Fruit fly (Drosophila melanogaster): ENCODE data around the gene hop.
A peak's percentile ranks its signal among the peaks of the same experiment; 100 is the strongest.

hop gene

dm6 chrX:11382588-11382987 is 14.7 kb upstream of the hop start:
- TF ChIP-seq Myc (optimal IDR thresholded peaks at IDR 0.05), result no peak
- no peak for TF ChIP-seq rgr (GFP tag; optimal IDR thresholded peaks at IDR 0.05)
- no peak for TF ChIP-seq Dfd (GFP tag; optimal IDR thresholded peaks at IDR 0.05)
- TF ChIP-seq N (GFP tag; optimal IDR thresholded peaks at IDR 0.05), result no peak
- no peak for TF ChIP-seq foxo (GFP tag; optimal IDR thresholded peaks at IDR 0.05)
- no peak for TF ChIP-seq Sp1 (GFP tag; optimal IDR thresholded peaks at IDR 0.05)
- TF ChIP-seq CG9705 (GFP tag; optimal IDR thresholded peaks at IDR 0.05), result no peak
- no peak for TF ChIP-seq brk (GFP tag; optimal IDR thresholded peaks at IDR 0.05)
- TF ChIP-seq h (GFP tag; optimal IDR thresholded peaks at IDR 0.05), result no peak
- no peak for TF ChIP-seq lola (GFP tag; optimal IDR thresholded peaks at IDR 0.05)
- no peak for TF ChIP-seq pan (optimal IDR thresholded peaks at IDR 0.05)
- no peak for TF ChIP-seq Vsx2 (GFP tag; optimal IDR thresholded peaks at IDR 0.05; ENCODE audit: partially characterized antibody)
- no peak for TF ChIP-seq CG32264 (GFP tag; optimal IDR thresholded peaks at IDR 0.05)
- no peak for TF ChIP-seq tai (GFP tag; optimal IDR thresholded peaks at IDR 0.05)
- TF ChIP-seq OdsH (GFP tag; optimal IDR thresholded peaks at IDR 0.05), result no peak
- TF ChIP-seq Abd-B (GFP tag; optimal IDR thresholded peaks at IDR 0.05), result no peak
- TF ChIP-seq Hr78 (GFP tag; optimal IDR thresholded peaks at IDR 0.05), result no peak

- TF ChIP-seq Hr78 (GFP tag; optimal IDR thresholded peaks at IDR 0.05), result no peak
- no peak for TF ChIP-seq jim (GFP tag; optimal IDR thresholded peaks at IDR 0.05)
- no peak for TF ChIP-seq Sp1 (GFP tag; optimal IDR thresholded peaks at IDR 0.05)
- TF ChIP-seq CG9705 (GFP tag; optimal IDR thresholded peaks at IDR 0.05), result no peak
These were observed 11.8 kb upstream of the hop start for dm6 chrX:11379747-11380146.

dm6 chrX:11379139-11379538 is 11.2 kb upstream of the hop start:
- TF ChIP-seq dsf (GFP tag; optimal IDR thresholded peaks at IDR 0.05; ENCODE audit: borderline replicate concordance) (no peak), fru (GFP tag; optimal IDR thresholded peaks at IDR 0.05) (peak; percentile 3), foxo (GFP tag; optimal IDR thresholded peaks at IDR 0.05) (peak in 1 of 2 experiments; percentile 16), HLH106 (tag; optimal IDR thresholded peaks at IDR 0.05) (peak; percentile 26), CG32264 (GFP tag; optimal IDR thresholded peaks at IDR 0.05) (no peak), GATAd (GFP tag; optimal IDR thresholded peaks at IDR 0.05) (no peak), dmrt93B (GFP tag; optimal IDR thresholded peaks at IDR 0.05) (no peak), psq (GFP tag; optimal IDR thresholded peaks at IDR 0.05) (no peak), Sp1 (GFP tag; optimal IDR thresholded peaks at IDR 0.05) (peak; percentile 17), sv (GFP tag; optimal IDR thresholded peaks at IDR 0.05) (no peak), rgr (GFP tag; optimal IDR thresholded peaks at IDR 0.05) (no peak), Jra (GFP tag; optimal IDR thresholded peaks at IDR 0.05) (no peak), Rel (GFP tag; optimal IDR thresholded peaks at IDR 0.05) (no peak), Rel (tag; optimal IDR thresholded peaks at IDR 0.05) (no peak), tai (GFP tag; optimal IDR thresholded peaks at IDR 0.05) (no peak), sage (GFP tag; optimal IDR thresholded peaks at IDR 0.05) (no peak)

dm6 chrX:11378388-11378787 is 10.5 kb upstream of the hop start:
- TF ChIP-seq Vsx2 (GFP tag; optimal IDR thresholded peaks at IDR 0.05; ENCODE audit: partially characterized antibody) (no peak), Abd-B (GFP tag; optimal IDR thresholded peaks at IDR 0.05) (no peak), Rel (GFP tag; optimal IDR thresholded peaks at IDR 0.05) (no peak), Rel (tag; optimal IDR thresholded peaks at IDR 0.05) (no peak), sage (GFP tag; optimal IDR thresholded peaks at IDR 0.05) (no peak), ey (GFP tag; optimal IDR thresholded peaks at IDR 0.05) (no peak), CG9705 (GFP tag; optimal IDR thresholded peaks at IDR 0.05) (no peak), Myc (optimal IDR thresholded peaks at IDR 0.05) (no peak), N (GFP tag; optimal IDR thresholded peaks at IDR 0.05) (no peak), pan (optimal IDR thresholded peaks at IDR 0.05) (no peak), usp (GFP tag; optimal IDR thresholded peaks at IDR 0.05) (no peak), OdsH (GFP tag; optimal IDR thresholded peaks at IDR 0.05) (no peak), lola (GFP tag; optimal IDR thresholded peaks at IDR 0.05) (no peak), fru (GFP tag; optimal IDR thresholded peaks at IDR 0.05) (no peak), rgr (GFP tag; optimal IDR thresholded peaks at IDR 0.05) (no peak), CG32264 (GFP tag; optimal IDR thresholded peaks at IDR 0.05) (no peak), Hnf4 (GFP tag; optimal IDR thresholded peaks at IDR 0.05) (no peak), Jra (GFP tag; optimal IDR thresholded peaks at IDR 0.05) (no peak), Mio (GFP tag; optimal IDR thresholded peaks at IDR 0.05) (no peak), jim (GFP tag; optimal IDR thresholded peaks at IDR 0.05) (no peak)

- TF ChIP-seq Mio (GFP tag; optimal IDR thresholded peaks at IDR 0.05), result no peak
- TF ChIP-seq tai (GFP tag; optimal IDR thresholded peaks at IDR 0.05), result no peak
- no peak for TF ChIP-seq rgr (GFP tag; optimal IDR thresholded peaks at IDR 0.05)
These were observed 6.4 kb upstream of the hop start for dm6 chrX:11374320-11374719.
